Worm (Caenorhabditis elegans): ENCODE data around the gene cal-7.

ce11 chrV:9692649-9693112 lies 41.2 kb upstream of the cal-7 start, which contains the start of gene ZK287.7:
- TF ChIP-seq K12H6.12 (tag; optimal IDR thresholded peaks at IDR 0.05) (no peak), efl-1 (GFP tag; optimal IDR thresholded peaks at IDR 0.05) (no peak), F57C9.4 (tag; optimal IDR thresholded peaks at IDR 0.05) (no peak), unc-62 (GFP tag; optimal IDR thresholded peaks at IDR 0.05) (no peak), tlf-1 (GFP tag; optimal IDR thresholded peaks at IDR 0.05) (no peak), hsf-1 (GFP tag; IDR thresholded peaks at IDR 0.05) (no peak), chd-7 (tag; optimal IDR thresholded peaks at IDR 0.05) (no peak), F52B5.7 (tag; optimal IDR thresholded peaks at IDR 0.05) (no peak)
